Fruit fly (Drosophila melanogaster): ENCODE results near the gene se.

DNA sequence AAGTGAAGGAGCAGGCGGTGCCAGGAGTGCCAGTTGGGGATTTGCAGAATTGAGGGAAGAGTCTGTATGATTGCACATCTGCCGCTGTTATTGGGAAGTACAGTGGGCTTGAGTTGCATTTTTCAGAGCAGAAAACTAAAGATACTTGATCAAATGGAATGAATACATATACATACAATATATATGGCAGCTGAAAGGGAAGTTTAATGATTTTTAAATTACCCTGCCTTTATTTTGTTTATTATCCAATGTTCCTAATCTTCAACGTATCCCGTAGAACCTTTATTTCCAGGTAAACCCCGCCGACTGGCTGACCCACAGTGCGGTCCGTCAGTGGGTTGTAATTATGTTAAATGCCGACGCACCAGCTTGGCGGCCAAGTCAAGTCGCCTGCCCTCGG, 39.4 kb upstream of the se start:
- no peak for TF ChIP-seq cnc (optimal IDR thresholded peaks at IDR 0.05)
- TF ChIP-seq CG11617 (GFP tag; optimal IDR thresholded peaks at IDR 0.05) = no peak
- no peak for TF ChIP-seq Crg-1 (GFP tag; optimal IDR thresholded peaks at IDR 0.05)
- TF ChIP-seq CG5204 (GFP tag; optimal IDR thresholded peaks at IDR 0.05) = no peak
- TF ChIP-seq toe (GFP tag; optimal IDR thresholded peaks at IDR 0.05) = no peak
- no peak for TF ChIP-seq Clk (GFP tag; optimal IDR thresholded peaks at IDR 0.05)

Data from whole organism, adult.